Worm (Caenorhabditis elegans) whole organism, L4/young adult: ENCODE data around the gene gdh-1.

Source experiments
- W03F9.2 ChIP-seq: fragments of 150-350 bp; optimal IDR thresholded peaks from 2 replicates; lab custom pipeline; 2014; ENCODE audit warnings: missing biosample characterization, missing genetic modification characterization
- dao-5 ChIP-seq: sonication (generic microtip); optimal IDR thresholded peaks from 2 replicates; lab custom pipeline; 2016; ENCODE audit warnings: missing genotype, missing genetic modification characterization, moderate library complexity, missing compliant biosample characterization
- him-1 ChIP-seq: sonication (generic microtip); optimal IDR thresholded peaks from 2 replicates; lab custom pipeline; 2016; ENCODE audit warnings: missing genotype, missing genetic modification reagents, missing genetic modification characterization, missing compliant biosample characterization

Gene gdh-1

ce11 chrIV:11952612-11953299 is at the start of gene gdh-1:
Gene gdh-1 (plus strand): TSS chrIV:11953249.
- no peak for TF ChIP-seq him-1
- no peak for TF ChIP-seq dao-5 (tag; lab: Kevin White, UChicago)
- TF ChIP-seq W03F9.2 (tag; lab: Kevin White, UChicago) = no peak

- TF ChIP-seq him-1 (no peak), W03F9.2 (tag; lab: Kevin White, UChicago) (no peak), dao-5 (tag; lab: Kevin White, UChicago) (no peak)
Measured at ce11 chrIV:11903676-11904075, 49.4 kb upstream of the gdh-1 start.

- TF ChIP-seq him-1 = no peak
- TF ChIP-seq W03F9.2 (tag; lab: Kevin White, UChicago) = no peak
- TF ChIP-seq dao-5 (tag; lab: Kevin White, UChicago) = no peak
Measured at ce11 chrIV:11908733-11909132, 44.3 kb upstream of the gdh-1 start.

- no peak for TF ChIP-seq W03F9.2 (tag; lab: Kevin White, UChicago)
- no peak for TF ChIP-seq dao-5 (tag; lab: Kevin White, UChicago)
- no peak for TF ChIP-seq him-1
Measured at ce11 chrIV:11911723-11912122, 41.3 kb upstream of the gdh-1 start, which contains the start of gene VZK822L.2. Gene VZK822L.2 (plus strand): TSS chrIV:11912023.

ce11 chrIV:11913295-11913940 is 39.6 kb upstream of the gdh-1 start:
- no peak for TF ChIP-seq W03F9.2 (tag; lab: Kevin White, UChicago)
- no peak for TF ChIP-seq him-1
- no peak for TF ChIP-seq dao-5 (tag; lab: Kevin White, UChicago)

ce11 chrIV:11914260-11914836 is 38.7 kb upstream of the gdh-1 start:
- TF ChIP-seq W03F9.2 (tag; lab: Kevin White, UChicago) = no peak
- no peak for TF ChIP-seq dao-5 (tag; lab: Kevin White, UChicago)
- no peak for TF ChIP-seq him-1

ce11 chrIV:11914837-11915737 is 38.0 kb upstream of the gdh-1 start, which contains the start of gene fat-6:
Gene fat-6 (minus strand): TSS chrIV:11915687.
- TF ChIP-seq dao-5 (tag; lab: Kevin White, UChicago) (no peak), W03F9.2 (tag; lab: Kevin White, UChicago) (no peak), him-1 (no peak)

ce11 chrIV:11915768-11916453 is 37.1 kb upstream of the gdh-1 start, which contains the start of gene ZK822.9:
Gene ZK822.9 (plus strand): TSS chrIV:11915947.
- TF ChIP-seq W03F9.2 (tag; lab: Kevin White, UChicago) = no peak
- no peak for TF ChIP-seq dao-5 (tag; lab: Kevin White, UChicago)
- TF ChIP-seq him-1 = no peak

- TF ChIP-seq him-1 (no peak), dao-5 (tag; lab: Kevin White, UChicago) (no peak), W03F9.2 (tag; lab: Kevin White, UChicago) (no peak)
Measured at ce11 chrIV:11916907-11917306, 36.1 kb upstream of the gdh-1 start, which contains the start of gene ZK822.10. Gene ZK822.10 (plus strand): TSS chrIV:11917137.

ce11 chrIV:11917886-11918285 is 35.2 kb upstream of the gdh-1 start:
- no peak for TF ChIP-seq him-1
- TF ChIP-seq dao-5 (tag; lab: Kevin White, UChicago) = no peak
- no peak for TF ChIP-seq W03F9.2 (tag; lab: Kevin White, UChicago)

- TF ChIP-seq dao-5 (tag; lab: Kevin White, UChicago) (no peak), him-1 (no peak), W03F9.2 (tag; lab: Kevin White, UChicago) (no peak)
Measured at ce11 chrIV:11919067-11919466, 34.0 kb upstream of the gdh-1 start.

- TF ChIP-seq him-1 = no peak
Measured at ce11 chrIV:11922011-11922410, 31.0 kb upstream of the gdh-1 start, which contains the start of gene ZK822.1. Gene ZK822.1 (minus strand): TSS chrIV:11922131.

ce11 chrIV:11923074-11923473 is 30.0 kb upstream of the gdh-1 start, which contains the start of gene srlf-31:
Gene srlf-31 (minus strand): TSS chrIV:11923174.
- no peak for TF ChIP-seq W03F9.2 (tag; lab: Kevin White, UChicago)
- TF ChIP-seq dao-5 (tag; lab: Kevin White, UChicago) = no peak
- TF ChIP-seq him-1 = no peak
